Worm (Caenorhabditis elegans): ENCODE measurements around the gene gpn-1.

- TF ChIP-seq aly-2 (tag; optimal IDR thresholded peaks at IDR 0.05) (no peak), ceh-82 (tag; optimal IDR thresholded peaks at IDR 0.05) (no peak), ztf-4 (tag; optimal IDR thresholded peaks at IDR 0.05) (no peak)
Measured at ce11 chrX:15675622-15676021, 5.9 kb upstream of the gpn-1 start, which contains the start of gene F59D12.2.
